Fruit fly (Drosophila melanogaster) whole organism, embryonic: ENCODE results near the gene CkIIalpha-i3.
A peak's percentile ranks its signal among the peaks of the same experiment; 100 is the strongest.

ENCODE experiments used
- ATbp ChIP-seq: fragments of 200-800 bp; sonication (Bioruptor generic); optimal IDR thresholded peaks from 2 replicates; lab custom pipeline; 2017; ENCODE audit warnings: missing biosample characterization, mild to moderate bottlenecking, missing genetic modification characterization, missing genetic modification reagents
- Ada2b ChIP-seq: fragments of 200-800 bp; sonication (Bioruptor generic); IDR thresholded peaks from 2 replicates; pipeline ENCODE4 v1.3.6; 2022; ENCODE audit warnings: missing biosample characterization, missing genetic modification characterization
- Adf1 ChIP-seq: fragments of 200-800 bp; sonication (Bioruptor generic); IDR thresholded peaks from 2 replicates; pipeline ENCODE4 v1.3.6; 2022; ENCODE audit warnings: missing biosample characterization, missing genetic modification characterization
- BtbVII ChIP-seq: fragments of 200-800 bp; sonication (Bioruptor generic); optimal IDR thresholded peaks from 3 replicates; lab custom pipeline; 2017; ENCODE audit warnings: missing biosample characterization, mild to moderate bottlenecking, missing genetic modification characterization
- CG10267 ChIP-seq: fragments of 200-800 bp; sonication (Bioruptor generic); optimal IDR thresholded peaks from 2 replicates; lab custom pipeline; 2018; ENCODE audit warnings: missing biosample characterization, mild to moderate bottlenecking, missing genetic modification characterization, moderate library complexity
- CG10543 ChIP-seq: fragments of 200-800 bp; sonication (Bioruptor generic); optimal IDR thresholded peaks from 3 replicates; lab custom pipeline; 2017; ENCODE audit warnings: missing biosample characterization, mild to moderate bottlenecking, missing genetic modification characterization, moderate library complexity
- CG11696 ChIP-seq: fragments of 200-800 bp; sonication (Bioruptor generic); IDR thresholded peaks from 2 replicates; pipeline ENCODE4 v1.3.6; 2022; ENCODE audit warnings: missing biosample characterization, missing genetic modification characterization
- CG12769 ChIP-seq: fragments of 200-800 bp; sonication (Bioruptor generic); optimal IDR thresholded peaks from 2 replicates; lab custom pipeline; 2019; ENCODE audit warnings: missing biosample characterization, mild to moderate bottlenecking, missing genetic modification characterization, moderate library complexity
- CG17612 ChIP-seq: fragments of 200-800 bp; sonication (Bioruptor generic); IDR thresholded peaks from 2 replicates; pipeline ENCODE4 v1.3.6; 2022; ENCODE audit warnings: missing biosample characterization, missing genetic modification characterization
- CG18599 ChIP-seq: fragments of 200-800 bp; sonication (Bioruptor generic); optimal IDR thresholded peaks from 3 replicates; lab custom pipeline; 2017; ENCODE audit warnings: missing biosample characterization, missing genetic modification characterization, mild to moderate bottlenecking, moderate library complexity, missing genetic modification reagents
- CG2116 ChIP-seq: fragments of 200-800 bp; sonication (Bioruptor generic); optimal IDR thresholded peaks from 3 replicates; lab custom pipeline; 2018; ENCODE audit warnings: missing biosample characterization, mild to moderate bottlenecking, missing genetic modification characterization
- CG2199 ChIP-seq: fragments of 200-800 bp; sonication (Bioruptor generic); IDR thresholded peaks from 3 replicates; pipeline ENCODE4 v1.3.6; 2022; ENCODE audit warnings: missing biosample characterization, missing genetic modification characterization
- CG3407 ChIP-seq: fragments of 200-800 bp; sonication (Bioruptor generic); optimal IDR thresholded peaks from 2 replicates; lab custom pipeline; 2018; ENCODE audit warnings: missing biosample characterization, mild to moderate bottlenecking, missing genetic modification characterization
- CG3995 ChIP-seq: fragments of 200-800 bp; sonication (Bioruptor generic); optimal IDR thresholded peaks from 3 replicates; lab custom pipeline; 2016; ENCODE audit warnings: missing biosample characterization, missing genetic modification characterization
- CG6175 ChIP-seq: fragments of 200-800 bp; sonication (Bioruptor generic); IDR thresholded peaks from 3 replicates; pipeline ENCODE4 v1.3.6; 2022; ENCODE audit warnings: missing biosample characterization, missing genetic modification characterization
- CG6654 ChIP-seq: fragments of 200-800 bp; sonication (Bioruptor generic); optimal IDR thresholded peaks from 2 replicates; lab custom pipeline; 2017; ENCODE audit warnings: missing biosample characterization, mild to moderate bottlenecking, missing genetic modification characterization
- CG7786 ChIP-seq: fragments of 200-800 bp; sonication (Bioruptor generic); optimal IDR thresholded peaks from 2 replicates; lab custom pipeline; 2016; ENCODE audit warnings: missing biosample characterization, missing genetic modification characterization
- CG8765 ChIP-seq: fragments of 200-800 bp; sonication (Bioruptor generic); IDR thresholded peaks from 2 replicates; pipeline ENCODE4 v1.3.6; 2022; ENCODE audit warnings: missing biosample characterization, missing genetic modification characterization
- Dll ChIP-seq: fragments of 200-800 bp; sonication (Bioruptor generic); IDR thresholded peaks from 4 replicates; pipeline ENCODE4 v1.3.6; 2022; ENCODE audit warnings: missing biosample characterization, missing genetic modification characterization; ENCODE audit not compliant: partially characterized antibody
- Hr51 ChIP-seq, 2 experiments: fragments of 200-800 bp; sonication (Bioruptor generic); optimal IDR thresholded peaks; 2 replicates in 1 of 2; 3 replicates in 1 of 2; lab custom pipeline; 2016 to 2018; ENCODE audit warnings: missing biosample characterization in 2 of 2, missing genetic modification characterization in 2 of 2, mild to moderate bottlenecking in 1 of 2, moderate library complexity in 1 of 2
- Med ChIP-seq: fragments of 200-800 bp; sonication (Bioruptor generic); peaks from one replicate; lab custom pipeline; 2016; ENCODE audit warnings: missing biosample characterization, missing genetic modification characterization, mild to moderate bottlenecking, inconsistent platforms, moderate library complexity
- Meics ChIP-seq: fragments of 200-800 bp; sonication (Bioruptor generic); optimal IDR thresholded peaks from 2 replicates; lab custom pipeline; 2017; ENCODE audit warnings: missing biosample characterization, mild to moderate bottlenecking, missing genetic modification characterization
- Mrtf ChIP-seq: fragments of 200-800 bp; sonication (Bioruptor generic); IDR thresholded peaks from 3 replicates; pipeline ENCODE4 v1.3.6; 2022; ENCODE audit warnings: missing biosample characterization, missing genetic modification characterization
- Myb ChIP-seq: fragments of 200-800 bp; sonication (Bioruptor generic); optimal IDR thresholded peaks from 2 replicates; lab custom pipeline; 2016; ENCODE audit warnings: missing biosample characterization, missing genetic modification characterization
- Sin3A ChIP-seq: fragments of >200 bp; optimal IDR thresholded peaks from 2 replicates; lab custom pipeline; 2018
- TFAM ChIP-seq: fragments of 200-800 bp; sonication (Bioruptor generic); optimal IDR thresholded peaks from 2 replicates; lab custom pipeline; 2017; ENCODE audit warnings: missing biosample characterization, missing genetic modification characterization, inconsistent platforms
- bcd ChIP-seq: fragments of 200-800 bp; sonication (Bioruptor generic); optimal IDR thresholded peaks from 2 replicates; lab custom pipeline; 2017; ENCODE audit warnings: missing biosample characterization, mild to moderate bottlenecking, missing genetic modification characterization
- cad ChIP-seq: fragments of >200 bp; optimal IDR thresholded peaks from 2 replicates; lab custom pipeline; 2017; ENCODE audit warnings: missing biosample characterization, missing genetic modification characterization
- cg ChIP-seq: fragments of 200-800 bp; sonication (Bioruptor generic); optimal IDR thresholded peaks from 3 replicates; lab custom pipeline; 2019; ENCODE audit warnings: missing biosample characterization, mild to moderate bottlenecking, missing genetic modification characterization, moderate library complexity
- chm ChIP-seq: fragments of 200-800 bp; sonication (Bioruptor generic); IDR thresholded peaks from 2 replicates; pipeline ENCODE4 v1.3.6; 2022; ENCODE audit warnings: missing biosample characterization, missing genetic modification characterization
- ci ChIP-seq: fragments of 200-800 bp; sonication (Bioruptor generic); IDR thresholded peaks from 3 replicates; pipeline ENCODE4 v1.3.6; 2022; ENCODE audit warnings: missing biosample characterization, missing genetic modification characterization
- crol ChIP-seq: fragments of 200-800 bp; sonication (Bioruptor generic); IDR thresholded peaks from 2 replicates; pipeline ENCODE4 v1.3.6; 2022; ENCODE audit warnings: missing biosample characterization, missing genetic modification characterization
- dan ChIP-seq: fragments of 200-800 bp; sonication (Bioruptor generic); IDR thresholded peaks from 2 replicates; pipeline ENCODE4 v1.3.6; 2022; ENCODE audit warnings: missing biosample characterization, missing genetic modification characterization
- dati ChIP-seq: fragments of 200-800 bp; sonication (Bioruptor generic); IDR thresholded peaks from 2 replicates; pipeline ENCODE4 v1.3.6; 2022; ENCODE audit warnings: missing biosample characterization, missing genetic modification characterization
- dysf ChIP-seq: fragments of 200-800 bp; sonication (Bioruptor generic); IDR thresholded peaks from 3 replicates; pipeline ENCODE4 v1.3.6; 2022; ENCODE audit warnings: missing biosample characterization, missing genetic modification characterization
- en ChIP-seq: fragments of 200-800 bp; sonication (Bioruptor generic); optimal IDR thresholded peaks from 2 replicates; lab custom pipeline; 2016; ENCODE audit warnings: missing biosample characterization, missing genetic modification characterization
- fd3F ChIP-seq: fragments of 200-800 bp; sonication (Bioruptor generic); optimal IDR thresholded peaks from 2 replicates; lab custom pipeline; 2018; ENCODE audit warnings: missing biosample characterization, mild to moderate bottlenecking, missing genetic modification characterization, moderate library complexity
- gsb-n ChIP-seq: fragments of 200-800 bp; sonication (Bioruptor generic); optimal IDR thresholded peaks from 3 replicates; lab custom pipeline; 2018; ENCODE audit warnings: missing biosample characterization, mild to moderate bottlenecking, missing genetic modification characterization
- kni ChIP-seq: fragments of 200-800 bp; sonication (Bioruptor generic); optimal IDR thresholded peaks from 3 replicates; lab custom pipeline; 2017; ENCODE audit warnings: mild to moderate bottlenecking, missing biosample characterization, missing genetic modification reagents, missing genetic modification characterization
- knrl ChIP-seq: fragments of 200-800 bp; sonication (Bioruptor generic); IDR thresholded peaks from 3 replicates; pipeline ENCODE4 v1.3.6; 2022; ENCODE audit warnings: missing biosample characterization, missing genetic modification characterization; ENCODE audit not compliant: partially characterized antibody
- lov ChIP-seq, 2 experiments: fragments of 200-800 bp in 1 of 2; fragments of >200 bp in 1 of 2; sonication (Bioruptor generic) in 1 of 2; IDR thresholded peaks in 1 of 2; optimal IDR thresholded peaks in 1 of 2; 2 replicates in 1 of 2; 3 replicates in 1 of 2; pipeline versions ENCODE4 v1.3.6 to Lab custom; 2017 to 2022; ENCODE audit warnings: missing biosample characterization in 1 of 2, missing genetic modification characterization in 1 of 2
- p53 ChIP-seq: fragments of 200-800 bp; sonication (Bioruptor generic); optimal IDR thresholded peaks from 2 replicates; lab custom pipeline; 2016; ENCODE audit warnings: missing biosample characterization, missing genetic modification characterization
- pb ChIP-seq: fragments of 200-800 bp; sonication (Bioruptor generic); optimal IDR thresholded peaks from 3 replicates; lab custom pipeline; 2016; ENCODE audit warnings: missing biosample characterization, missing genetic modification characterization
- pros ChIP-seq: fragments of 200-800 bp; sonication (Bioruptor generic); optimal IDR thresholded peaks from 3 replicates; lab custom pipeline; 2019; ENCODE audit warnings: missing biosample characterization, mild to moderate bottlenecking, missing genetic modification characterization, moderate library complexity
- scrt ChIP-seq: fragments of 200-800 bp; sonication (Bioruptor generic); optimal IDR thresholded peaks from 2 replicates; lab custom pipeline; 2018; ENCODE audit warnings: missing biosample characterization, mild to moderate bottlenecking, missing genetic modification characterization, moderate library complexity
- sd ChIP-seq: fragments of 200-800 bp; sonication (Bioruptor generic); optimal IDR thresholded peaks from 3 replicates; lab custom pipeline; 2018; ENCODE audit warnings: missing biosample characterization, mild to moderate bottlenecking, missing genetic modification characterization, moderate library complexity
- tin ChIP-seq: fragments of 200-800 bp; sonication (Bioruptor generic); optimal IDR thresholded peaks from 3 replicates; lab custom pipeline; 2016; ENCODE audit warnings: missing biosample characterization, missing genetic modification characterization
- tna ChIP-seq: fragments of 200-800 bp; sonication (Bioruptor generic); IDR thresholded peaks from 2 replicates; pipeline ENCODE4 v1.3.6; 2022; ENCODE audit warnings: missing biosample characterization, missing genetic modification characterization; ENCODE audit not compliant: partially characterized antibody
- z ChIP-seq: fragments of 200-800 bp; sonication (Bioruptor generic); IDR thresholded peaks from 3 replicates; pipeline ENCODE4 v1.3.6; 2022; ENCODE audit warnings: missing biosample characterization, missing genetic modification characterization

The CkIIalpha-i3 gene

DNA sequence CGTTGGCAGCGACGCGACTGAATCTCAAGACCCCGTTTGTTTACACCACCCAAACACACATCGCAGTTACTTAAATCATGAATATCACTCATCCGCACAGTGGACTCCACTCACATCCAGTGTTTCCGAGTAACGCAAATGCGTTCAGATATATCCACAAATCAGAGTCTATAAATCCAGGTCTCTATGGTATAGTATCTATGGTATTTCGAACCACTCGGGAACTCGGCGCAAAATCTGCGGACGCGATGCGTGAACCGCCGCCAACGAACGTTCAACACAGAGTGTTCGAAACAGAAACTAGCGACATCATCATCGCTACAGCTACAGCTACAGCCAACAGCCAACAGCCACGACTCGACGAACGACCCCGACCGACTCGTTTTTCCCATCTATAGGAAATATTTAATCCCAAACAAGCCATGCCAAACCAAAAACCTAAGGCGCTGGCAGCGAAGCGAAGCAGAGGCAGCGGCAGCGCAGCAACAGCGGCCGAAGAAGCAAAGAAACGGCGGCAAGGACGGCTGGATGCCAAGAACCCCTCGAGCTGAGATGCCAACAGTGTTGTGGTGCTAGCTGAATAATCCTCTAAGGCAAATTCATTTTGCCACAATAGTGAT lies 11.5 kb downstream of the CkIIalpha-i3 start, which contains the start of gene CG13894 (continued):
- TF ChIP-seq dan (no peak), bcd (GFP tag; lab: Kevin White, UChicago) (no peak), pb (no peak), fd3F (GFP tag; lab: Kevin White, UChicago) (no peak), CG6175 (peak; percentile 54; the same call in 2 of the 3 replicates), Hr51 (GFP tag; optimal IDR thresholded peaks at IDR 0.05; lab: Kevin White, UChicago) (no peak)

DNA sequence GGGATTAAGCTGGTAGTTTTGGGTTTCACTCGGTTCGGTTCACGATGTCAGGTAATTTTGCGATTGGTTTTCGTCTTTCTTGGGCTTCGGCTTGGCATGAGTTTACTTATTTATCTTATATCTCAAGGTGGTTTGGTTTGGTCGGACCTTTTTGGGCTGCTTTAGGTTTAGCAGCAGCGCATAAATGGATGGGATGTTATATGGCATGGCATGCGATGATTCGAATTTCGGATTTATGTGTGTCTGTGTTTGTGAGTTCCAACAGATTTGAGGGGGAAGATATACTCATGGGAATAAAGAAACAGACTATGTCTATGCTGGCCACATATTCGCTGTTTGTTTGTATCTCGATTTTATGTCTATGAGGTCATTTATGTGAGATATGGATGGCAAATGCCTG lies 12.7 kb downstream of the CkIIalpha-i3 start:
- TF ChIP-seq crol (no peak), CG6654 (GFP tag; lab: Kevin White, UChicago) (no peak), dati (GFP tag; lab: Robert Waterston, UW) (no peak), Med (peak; percentile 32), Mrtf (GFP tag; lab: Robert Waterston, UW) (no peak), scrt (no peak), TFAM (GFP tag; lab: Kevin White, UChicago) (no peak), sd (peak; percentile 84), CG11696 (no peak), CG7786 (no peak), Sin3A (lab: Kevin White, UChicago) (no peak), CG18599 (GFP tag; lab: Kevin White, UChicago) (no peak), CG3995 (GFP tag; lab: Kevin White, UChicago) (no peak), knrl (no peak), CG12769 (tag; lab: Kevin White, UChicago) (peak; percentile 86), chm (GFP tag; lab: Robert Waterston, UW) (peak; percentile 31; the same call in 1 of the 2 replicates), CG3407 (GFP tag; lab: Kevin White, UChicago) (no peak), bcd (GFP tag; lab: Kevin White, UChicago) (no peak), ci (GFP tag; lab: Robert Waterston, UW) (no peak), BtbVII (GFP tag; lab: Kevin White, UChicago) (no peak), CG2116 (GFP tag; lab: Kevin White, UChicago) (no peak), CG2199 (GFP tag; lab: Robert Waterston, UW) (0 out of 3 replicates have a peak, but pooled peaks have one; percentile 23), cad (GFP tag; lab: Kevin White, UChicago) (peak; percentile 4), CG8765 (GFP tag; lab: Robert Waterston, UW) (no peak), pros (peak; percentile 18), Meics (GFP tag; lab: Kevin White, UChicago) (no peak), tna (GFP tag; lab: Robert Waterston, UW) (no peak), cg (GFP tag; lab: Kevin White, UChicago) (peak; percentile 31), dysf (GFP tag; lab: Robert Waterston, UW) (no peak), lov (optimal IDR thresholded peaks at IDR 0.05; lab: Kevin White, UChicago) (no peak), lov (GFP tag; IDR thresholded peaks at IDR 0.05; lab: Robert Waterston, UW) (no peak), Dll (GFP tag; lab: Robert Waterston, UW) (no peak), z (GFP tag; lab: Robert Waterston, UW) (no peak), ATbp (no peak), kni (no peak), Myb (no peak), p53 (no peak), en (GFP tag; lab: Kevin White, UChicago) (no peak), CG17612 (GFP tag; lab: Robert Waterston, UW) (no peak), Ada2b (no peak), tin (GFP tag; lab: Kevin White, UChicago) (no peak), gsb-n (tag; lab: Kevin White, UChicago) (no peak), CG10267 (no peak), Adf1 (GFP tag; lab: Robert Waterston, UW) (no peak), CG10543 (GFP tag; lab: Kevin White, UChicago) (peak; percentile 1)
